Worm (Caenorhabditis elegans) whole organism, L4/young adult: ENCODE results near the gene C02F4.5.

ENCODE experiments used
- dao-5 ChIP-seq: sonication (generic microtip); optimal IDR thresholded peaks from 2 replicates; lab custom pipeline; 2016; ENCODE audit warnings: missing genotype, missing genetic modification characterization, moderate library complexity, missing compliant biosample characterization
- him-1 ChIP-seq: sonication (generic microtip); optimal IDR thresholded peaks from 2 replicates; lab custom pipeline; 2016; ENCODE audit warnings: missing genotype, missing genetic modification reagents, missing genetic modification characterization, missing compliant biosample characterization

DNA sequence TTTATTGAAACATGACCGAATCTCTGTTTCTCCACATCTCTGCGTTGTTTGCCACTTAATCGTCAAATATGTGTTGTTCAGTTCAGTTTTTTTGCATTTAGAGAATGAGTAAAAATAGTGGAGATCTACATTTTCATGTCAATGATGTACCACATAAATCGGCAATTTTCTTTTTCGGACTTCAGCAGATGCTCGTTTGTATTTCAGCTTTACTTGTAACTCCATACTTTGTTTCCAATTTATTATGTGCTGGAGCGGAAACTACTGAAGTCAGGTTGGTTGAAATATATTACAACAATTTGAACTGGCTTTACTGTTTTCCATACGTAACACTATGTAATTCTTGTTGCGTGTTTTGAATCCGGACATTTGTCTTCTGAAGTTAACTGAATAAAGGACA, 6.7 kb upstream of the C02F4.5 start, which contains the start of gene T07G12.2:
- TF ChIP-seq dao-5 (tag; lab: Kevin White, UChicago) (no peak), him-1 (peak; percentile 6)
